Worm (Caenorhabditis elegans) whole organism, mixed stage, embryonic: Measurements from ENCODE around the gene arl-5.

Experiments used
- M03D4.4 ChIP-seq: sonication (generic microtip); optimal IDR thresholded peaks from 2 replicates; lab custom pipeline; 2017; ENCODE audit warnings: mild to moderate bottlenecking, missing genetic modification characterization, missing compliant biosample characterization
- blmp-1 ChIP-seq: fragments of 150-350 bp; optimal IDR thresholded peaks from 2 replicates; lab custom pipeline; 2014; ENCODE audit warnings: missing biosample characterization, missing genetic modification characterization
- ceh-39 ChIP-seq: fragments of 150-350 bp; optimal IDR thresholded peaks from 2 replicates; lab custom pipeline; 2014; ENCODE audit warnings: missing biosample characterization, missing genetic modification characterization
- ceh-43 ChIP-seq: fragments of 200-800 bp; sonication (Bioruptor generic); optimal IDR thresholded peaks from 2 replicates; lab custom pipeline; 2018; ENCODE audit warnings: mild to moderate bottlenecking, missing genetic modification characterization, moderate library complexity, missing compliant biosample characterization
- ceh-83 ChIP-seq: fragments of 200-800 bp; sonication (Bioruptor generic); optimal IDR thresholded peaks from 2 replicates; lab custom pipeline; 2018; ENCODE audit warnings: mild to moderate bottlenecking, missing genetic modification characterization, missing compliant biosample characterization
- ces-1 ChIP-seq: fragments of 150-350 bp; optimal IDR thresholded peaks from 2 replicates; lab custom pipeline; 2014; ENCODE audit warnings: missing biosample characterization, missing genetic modification reagents, missing genetic modification characterization
- cnd-1 ChIP-seq: fragments of 200-800 bp; sonication (Bioruptor generic); optimal IDR thresholded peaks from 2 replicates; lab custom pipeline; 2018; ENCODE audit warnings: mild to moderate bottlenecking, missing genetic modification characterization, missing compliant biosample characterization
- drap-1 ChIP-seq: fragments of 200-800 bp; sonication (Bioruptor generic); optimal IDR thresholded peaks from 3 replicates; lab custom pipeline; 2018; ENCODE audit warnings: mild to moderate bottlenecking, missing genetic modification characterization, missing compliant biosample characterization
- elt-3 ChIP-seq: fragments of 150-350 bp; optimal IDR thresholded peaks from 2 replicates; lab custom pipeline; 2014; ENCODE audit warnings: missing biosample characterization, missing genetic modification characterization
- ham-2 ChIP-seq: fragments of 200-800 bp; sonication (Bioruptor generic); optimal IDR thresholded peaks from 2 replicates; lab custom pipeline; 2018; ENCODE audit warnings: mild to moderate bottlenecking, missing genetic modification characterization, missing compliant biosample characterization
- hlh-1 ChIP-seq: fragments of 150-350 bp; optimal IDR thresholded peaks from 2 replicates; lab custom pipeline; 2014; ENCODE audit warnings: missing biosample characterization, missing genetic modification reagents, missing genetic modification characterization
- lin-32 ChIP-seq: fragments of 200-800 bp; sonication (Bioruptor generic); optimal IDR thresholded peaks from 2 replicates; lab custom pipeline; 2018; ENCODE audit warnings: mild to moderate bottlenecking, missing genetic modification characterization, missing compliant biosample characterization
- lsy-2 ChIP-seq: fragments of 150-350 bp; optimal IDR thresholded peaks from 2 replicates; lab custom pipeline; 2014; ENCODE audit warnings: missing biosample characterization, missing genetic modification characterization
- mab-5 ChIP-seq: fragments of 150-350 bp; optimal IDR thresholded peaks from 2 replicates; lab custom pipeline; 2014; ENCODE audit warnings: missing biosample characterization, missing genetic modification characterization
- mep-1 ChIP-seq: fragments of 150-350 bp; optimal IDR thresholded peaks from 2 replicates; lab custom pipeline; 2017; ENCODE audit warnings: missing biosample characterization, missing genetic modification reagents, missing genetic modification characterization, inconsistent platforms
- mls-2 ChIP-seq: sonication (generic microtip); optimal IDR thresholded peaks from 2 replicates; lab custom pipeline; 2016; ENCODE audit warnings: mild to moderate bottlenecking, missing genetic modification characterization, moderate library complexity, missing compliant biosample characterization
- nhr-12 ChIP-seq: fragments of 150-350 bp; optimal IDR thresholded peaks from 2 replicates; lab custom pipeline; 2014; ENCODE audit warnings: missing biosample characterization, missing genetic modification characterization
- nhr-2 ChIP-seq: fragments of 150-350 bp; optimal IDR thresholded peaks from 2 replicates; lab custom pipeline; 2014; ENCODE audit warnings: missing biosample characterization, missing genetic modification characterization
- nhr-237 ChIP-seq: fragments of 150-350 bp; optimal IDR thresholded peaks from 2 replicates; lab custom pipeline; 2014; ENCODE audit warnings: missing biosample characterization, missing genetic modification characterization
- nhr-28 ChIP-seq: fragments of 150-350 bp; optimal IDR thresholded peaks from 2 replicates; lab custom pipeline; 2014; ENCODE audit warnings: missing biosample characterization, missing genetic modification characterization
- nhr-76 ChIP-seq: sonication (generic microtip); optimal IDR thresholded peaks from 2 replicates; lab custom pipeline; 2017; ENCODE audit warnings: missing biosample characterization, missing genetic modification characterization
- pha-4 ChIP-seq: fragments of 150-350 bp; optimal IDR thresholded peaks from 2 replicates; lab custom pipeline; 2018; ENCODE audit warnings: missing biosample characterization, missing genetic modification reagents, missing genetic modification characterization
- sem-2 ChIP-seq: fragments of 200-800 bp; sonication (Bioruptor generic); optimal IDR thresholded peaks from 2 replicates; lab custom pipeline; 2018; ENCODE audit warnings: mild to moderate bottlenecking, missing genetic modification characterization, missing compliant biosample characterization
- snpc-4 ChIP-seq: fragments of 150-350 bp; optimal IDR thresholded peaks from 2 replicates; lab custom pipeline; 2014; ENCODE audit warnings: missing biosample characterization, missing genetic modification characterization
- sptf-1 ChIP-seq: sonication (generic microtip); optimal IDR thresholded peaks from 2 replicates; lab custom pipeline; 2017; ENCODE audit warnings: mild to moderate bottlenecking, missing genetic modification characterization, moderate library complexity, missing compliant biosample characterization
- tbx-8 ChIP-seq: fragments of 200-800 bp; sonication (Bioruptor generic); optimal IDR thresholded peaks from 2 replicates; lab custom pipeline; 2018; ENCODE audit warnings: mild to moderate bottlenecking, missing genetic modification characterization, moderate library complexity, missing compliant biosample characterization
- unc-120 ChIP-seq: sonication (generic microtip); optimal IDR thresholded peaks from 2 replicates; lab custom pipeline; 2017; ENCODE audit warnings: missing genetic modification characterization, missing compliant biosample characterization; ENCODE audit not compliant: poor library complexity, severe bottlenecking
- unc-39 ChIP-seq: fragments of 150-350 bp; optimal IDR thresholded peaks from 2 replicates; lab custom pipeline; 2014; ENCODE audit warnings: missing biosample characterization, missing genetic modification characterization
- unc-62 ChIP-seq: fragments of 150-350 bp; optimal IDR thresholded peaks from 2 replicates; lab custom pipeline; 2014; ENCODE audit warnings: missing biosample characterization, missing genetic modification reagents, missing genetic modification characterization
- zip-8 ChIP-seq: fragments of 150-350 bp; optimal IDR thresholded peaks from 2 replicates; lab custom pipeline; 2014; ENCODE audit warnings: missing biosample characterization, missing genetic modification characterization
- ztf-11 ChIP-seq: fragments of 150-350 bp; optimal IDR thresholded peaks from 2 replicates; lab custom pipeline; 2014; ENCODE audit warnings: missing biosample characterization, missing genetic modification characterization

arl-5 gene

DNA sequence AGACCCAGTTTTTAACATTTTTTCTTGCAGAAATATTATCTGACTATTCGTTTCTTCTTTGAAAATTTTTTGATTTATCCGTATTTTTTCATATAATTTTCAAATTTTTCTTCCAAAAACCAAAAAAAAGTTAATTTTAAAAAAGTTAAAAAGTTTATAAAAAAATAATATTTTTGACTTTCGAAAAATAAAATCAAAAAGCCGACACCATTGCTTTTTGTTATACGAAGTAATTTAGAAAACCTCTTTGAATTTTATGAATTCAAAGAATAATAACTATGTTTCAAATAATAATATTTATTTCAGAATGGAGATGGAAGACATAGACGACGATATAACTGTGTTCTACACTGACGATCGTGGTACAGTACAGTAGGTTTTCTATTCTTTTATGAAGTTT lies 11.8 kb downstream of the arl-5 start, which contains the start of gene K11H3.8:
Gene K11H3.8 (plus strand): TSS at position 301 of the 400 bp plus-strand sequence.
- no peak for TF ChIP-seq ham-2 (GFP tag; lab: Kevin White, UChicago)
- TF ChIP-seq pha-4 (tag; lab: Kevin White, UChicago): no peak
- TF ChIP-seq lin-32 (GFP tag; lab: Kevin White, UChicago): no peak
- no peak for TF ChIP-seq nhr-2
- no peak for TF ChIP-seq ztf-11 (tag; lab: Kevin White, UChicago)
- no peak for TF ChIP-seq mab-5 (tag; lab: Kevin White, UChicago)
- TF ChIP-seq mls-2: no peak
- TF ChIP-seq mep-1: no peak
- TF ChIP-seq sptf-1 (tag; lab: Kevin White, UChicago): no peak
- TF ChIP-seq drap-1: no peak
- TF ChIP-seq nhr-12: no peak
- no peak for TF ChIP-seq ces-1 (GFP tag; lab: Kevin White, UChicago)
- TF ChIP-seq ceh-39 (tag; lab: Kevin White, UChicago): no peak
- TF ChIP-seq ceh-83 (GFP tag; lab: Kevin White, UChicago): no peak
- TF ChIP-seq zip-8 (tag; lab: Kevin White, UChicago): no peak
- no peak for TF ChIP-seq elt-3 (tag; lab: Kevin White, UChicago)

DNA sequence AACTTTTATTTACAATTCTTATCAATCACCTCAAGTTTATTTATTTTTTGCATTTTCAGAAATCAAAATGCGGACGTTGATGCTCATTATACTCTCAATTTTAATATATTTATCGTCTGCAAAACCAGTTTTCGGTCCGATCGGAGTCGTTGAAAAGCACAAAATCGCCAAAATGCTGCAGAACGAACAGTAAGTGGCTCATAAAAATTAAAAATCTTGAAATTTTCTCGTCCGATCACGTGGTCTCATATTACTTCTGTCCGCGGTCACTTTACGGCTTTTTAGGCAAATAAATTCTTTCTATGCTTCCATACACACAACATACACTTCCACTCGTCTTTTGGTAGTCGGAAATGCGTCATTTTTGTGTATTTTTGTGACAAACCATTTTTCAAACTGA lies 20.7 kb downstream of the arl-5 start, which contains the start of gene K11H3.5:
Gene K11H3.5 (plus strand): TSS at position 54 of the 400 bp plus-strand sequence.
- TF ChIP-seq nhr-237 (tag; lab: Kevin White, UChicago) (no peak), mab-5 (tag; lab: Kevin White, UChicago) (no peak), zip-8 (tag; lab: Kevin White, UChicago) (no peak), nhr-28 (tag; lab: Kevin White, UChicago) (no peak), tbx-8 (GFP tag; lab: Kevin White, UChicago) (no peak)

DNA sequence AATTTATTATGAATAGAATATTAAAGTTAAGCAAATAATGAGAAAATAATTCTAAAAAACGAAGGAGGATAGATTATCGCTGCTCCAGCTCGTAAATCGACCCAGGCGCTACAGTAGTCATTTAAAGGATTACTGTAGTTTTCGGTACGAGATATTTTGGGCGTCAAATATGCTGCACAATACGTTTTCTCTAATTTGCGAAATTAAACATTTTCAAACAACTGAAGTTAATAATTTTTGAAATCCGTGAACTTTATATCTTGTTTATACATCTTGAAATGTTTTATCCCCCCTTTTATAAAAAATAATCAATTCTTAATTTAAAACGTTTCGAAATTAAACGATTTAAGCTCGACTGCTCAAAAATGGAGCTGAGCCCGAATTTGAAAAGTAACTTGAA lies 23.1 kb downstream of the arl-5 start, which contains the start of gene K11H3.2:
Gene K11H3.2 (plus strand): TSS at position 301 of the 400 bp plus-strand sequence.
- no peak for TF ChIP-seq unc-120 (tag; lab: Kevin White, UChicago)
- TF ChIP-seq cnd-1 (tag; lab: Kevin White, UChicago): no peak
- TF ChIP-seq blmp-1 (tag; lab: Kevin White, UChicago): no peak
- TF ChIP-seq ztf-11 (tag; lab: Kevin White, UChicago): no peak
- TF ChIP-seq sem-2: no peak
- TF ChIP-seq ces-1 (GFP tag; lab: Kevin White, UChicago): no peak
- no peak for TF ChIP-seq mep-1
- TF ChIP-seq hlh-1 (tag; lab: Kevin White, UChicago): no peak
- no peak for TF ChIP-seq nhr-237 (tag; lab: Kevin White, UChicago)
- TF ChIP-seq mls-2: no peak
- no peak for TF ChIP-seq snpc-4 (tag; lab: Kevin White, UChicago)
- no peak for TF ChIP-seq elt-3 (tag; lab: Kevin White, UChicago)
- TF ChIP-seq nhr-28 (tag; lab: Kevin White, UChicago): no peak

DNA sequence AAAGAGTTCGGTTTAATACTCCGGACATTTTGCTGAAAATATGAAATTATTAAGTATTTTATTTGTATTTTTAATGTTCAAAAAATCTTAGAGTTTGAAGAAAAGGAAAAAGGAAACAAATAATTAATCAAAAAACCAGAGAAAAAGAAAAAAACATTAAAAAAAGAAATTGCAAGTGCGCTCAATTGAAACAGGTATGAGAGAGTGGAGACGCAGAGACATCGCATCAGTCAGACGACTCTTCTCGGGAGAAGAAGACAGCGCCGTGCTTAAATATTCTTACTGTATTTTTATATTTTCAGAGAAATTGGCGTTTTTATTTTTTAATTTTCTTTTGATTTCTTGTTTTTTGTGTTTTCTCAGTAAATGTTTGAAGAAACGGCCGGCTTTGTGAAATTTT lies 25.0 kb downstream of the arl-5 start, which contains the start of gene mrpl-36:
Gene mrpl-36 (minus strand): TSS at position 34 of the 400 bp plus-strand sequence.
- peak; percentile 14 for TF ChIP-seq mep-1
- peak; percentile 13 for TF ChIP-seq ces-1 (GFP tag; lab: Kevin White, UChicago)
- no peak for TF ChIP-seq blmp-1 (tag; lab: Kevin White, UChicago)
- peak; percentile 28 for TF ChIP-seq lsy-2 (tag; lab: Kevin White, UChicago)

DNA sequence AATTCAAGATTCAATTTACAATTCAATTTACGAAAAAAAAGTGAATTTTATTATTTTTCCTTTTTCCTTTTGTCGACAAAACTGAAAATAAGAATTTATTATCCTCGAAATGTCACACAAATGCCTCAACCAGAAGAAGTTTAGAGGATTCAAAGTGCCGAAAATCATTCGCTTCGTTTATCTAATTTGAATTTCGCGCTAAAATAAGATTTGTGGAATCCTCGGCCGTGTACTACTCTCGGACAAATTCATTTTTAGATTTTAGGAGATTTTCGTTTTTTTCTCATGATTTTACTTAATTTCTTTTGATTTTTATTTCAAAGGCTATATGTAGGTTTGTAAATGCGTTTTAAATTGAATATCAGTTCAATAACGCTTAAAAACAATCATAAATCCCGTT lies 25.6 kb downstream of the arl-5 start:
- TF ChIP-seq nhr-76 (tag; lab: Kevin White, UChicago): no peak
- TF ChIP-seq snpc-4 (tag; lab: Kevin White, UChicago): no peak
- no peak for TF ChIP-seq unc-62 (GFP tag; lab: Kevin White, UChicago)
- no peak for TF ChIP-seq mep-1
- no peak for TF ChIP-seq hlh-1 (tag; lab: Kevin White, UChicago)
- no peak for TF ChIP-seq nhr-28 (tag; lab: Kevin White, UChicago)
- no peak for TF ChIP-seq sem-2

DNA sequence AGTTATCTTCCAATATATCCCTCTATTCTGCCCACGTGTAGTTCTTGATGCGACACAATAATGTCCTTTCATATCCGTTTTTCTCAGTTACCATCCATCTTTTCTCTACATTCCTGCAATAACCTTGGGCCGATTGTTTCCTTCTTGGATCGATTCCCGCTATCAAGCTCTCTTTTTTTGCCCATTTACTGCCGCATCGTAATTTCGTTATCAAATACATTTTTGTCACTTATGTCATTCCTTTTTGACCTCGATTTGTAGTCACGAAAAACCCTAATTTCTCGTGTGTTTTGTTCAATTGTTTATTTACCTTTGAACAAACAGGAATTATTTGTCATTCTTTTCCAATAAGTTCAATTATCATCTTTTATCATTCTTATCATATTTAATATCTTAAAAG lies 26.9 kb downstream of the arl-5 start:
- no peak for TF ChIP-seq ceh-83 (GFP tag; lab: Kevin White, UChicago)
- no peak for TF ChIP-seq mls-2
- no peak for TF ChIP-seq ces-1 (GFP tag; lab: Kevin White, UChicago)
- TF ChIP-seq mab-5 (tag; lab: Kevin White, UChicago): no peak
- TF ChIP-seq sem-2: no peak
- TF ChIP-seq elt-3 (tag; lab: Kevin White, UChicago): no peak
- TF ChIP-seq lsy-2 (tag; lab: Kevin White, UChicago): no peak
- no peak for TF ChIP-seq ham-2 (GFP tag; lab: Kevin White, UChicago)
- TF ChIP-seq blmp-1 (tag; lab: Kevin White, UChicago): no peak
- no peak for TF ChIP-seq ceh-43 (GFP tag; lab: Kevin White, UChicago)
- no peak for TF ChIP-seq ztf-11 (tag; lab: Kevin White, UChicago)
- TF ChIP-seq M03D4.4 (tag; lab: Kevin White, UChicago): no peak
- no peak for TF ChIP-seq nhr-28 (tag; lab: Kevin White, UChicago)
- TF ChIP-seq unc-39 (tag; lab: Kevin White, UChicago): no peak
- no peak for TF ChIP-seq snpc-4 (tag; lab: Kevin White, UChicago)
- TF ChIP-seq, all 35 proteins: peak for 0
